Worm (Caenorhabditis elegans): ENCODE data around the gene srm-1.

DNA sequence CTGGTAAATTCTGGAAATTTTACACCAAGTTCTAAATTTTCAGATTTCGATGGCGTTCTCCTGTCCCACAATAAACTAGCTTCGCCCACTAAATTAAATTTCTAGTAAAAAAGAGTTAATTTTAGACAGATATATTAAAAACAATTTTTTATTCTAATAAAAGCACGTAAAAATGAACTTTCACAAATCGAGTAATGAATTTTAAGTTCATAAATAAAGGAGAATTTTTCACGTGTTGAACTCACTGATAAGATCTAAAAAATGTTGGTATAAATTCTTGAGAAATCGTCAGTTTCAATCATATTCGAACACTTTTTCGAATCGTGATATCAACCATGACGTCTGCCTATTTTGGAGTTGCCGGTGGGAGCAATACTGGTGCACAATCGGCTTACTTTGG lies 16.5 kb upstream of the srm-1 start, which contains the start of gene ssq-2:
- no peak for TF ChIP-seq ztf-23 (GFP tag; IDR thresholded peaks at IDR 0.05)
- TF ChIP-seq ref-1 (GFP tag; conservative IDR thresholded peaks at IDR 0.05): no peak
- TF ChIP-seq klf-2 (GFP tag; conservative IDR thresholded peaks at IDR 0.05): no peak
- no peak for TF ChIP-seq cog-1 (tag; optimal IDR thresholded peaks at IDR 0.05)
- TF ChIP-seq tab-1 (GFP tag; IDR thresholded peaks at IDR 0.05): no peak
- no peak for TF ChIP-seq ztf-29 (GFP tag; IDR thresholded peaks at IDR 0.05)
- TF ChIP-seq T22C8.4 (GFP tag; IDR thresholded peaks at IDR 0.05): no peak

Data from whole organism, midembryonic.